Fruit fly (Drosophila melanogaster) whole organism, embryonic: ENCODE results near the gene QC.

Experiments used
- Aef1 ChIP-seq: fragments of 200-800 bp; sonication (Bioruptor generic); IDR thresholded peaks from 3 replicates; pipeline ENCODE4 v1.3.6; 2022; ENCODE audit warnings: missing biosample characterization, missing genetic modification characterization
- Bgb ChIP-seq: fragments of 200-800 bp; sonication (Bioruptor generic); IDR thresholded peaks from 2 replicates; pipeline ENCODE4 v1.3.6; 2022; ENCODE audit warnings: missing biosample characterization, missing genetic modification characterization; ENCODE audit not compliant: partially characterized antibody
- CG11695 ChIP-seq: fragments of 200-800 bp; sonication (Bioruptor generic); IDR thresholded peaks from 3 replicates; pipeline ENCODE4 v1.3.6; 2022; ENCODE audit warnings: missing biosample characterization, missing genetic modification characterization
- CG14014 ChIP-seq: fragments of 200-800 bp; sonication (Bioruptor generic); IDR thresholded peaks from 2 replicates; pipeline ENCODE4 v1.3.6; 2022; ENCODE audit warnings: missing biosample characterization, missing genetic modification characterization
- CG18764 ChIP-seq: fragments of 200-800 bp; sonication (Bioruptor generic); optimal IDR thresholded peaks from 3 replicates; lab custom pipeline; 2016; ENCODE audit warnings: missing biosample characterization, missing genetic modification characterization
- CG30020 ChIP-seq: fragments of 200-800 bp; optimal IDR thresholded peaks from 2 replicates; lab custom pipeline; 2019; ENCODE audit warnings: missing biosample characterization, mild to moderate bottlenecking, missing genetic modification characterization, moderate library complexity
- CG30431 ChIP-seq: fragments of 200-800 bp; sonication (Bioruptor generic); optimal IDR thresholded peaks from 2 replicates; lab custom pipeline; 2017; ENCODE audit warnings: missing biosample characterization, missing genetic modification characterization
- CG31365 ChIP-seq: fragments of 200-800 bp; sonication (Bioruptor generic); optimal IDR thresholded peaks from 2 replicates; lab custom pipeline; 2018; ENCODE audit warnings: missing biosample characterization, mild to moderate bottlenecking, missing genetic modification characterization
- CG32772 ChIP-seq: fragments of 200-800 bp; sonication (Bioruptor generic); IDR thresholded peaks from 2 replicates; pipeline ENCODE4 v1.3.6; 2022; ENCODE audit warnings: missing biosample characterization, missing genetic modification characterization
- CG33213 ChIP-seq: fragments of 200-800 bp; sonication (Bioruptor generic); optimal IDR thresholded peaks from 3 replicates; lab custom pipeline; 2016; ENCODE audit warnings: missing biosample characterization, missing genetic modification characterization
- CG4617 ChIP-seq: fragments of 200-800 bp; sonication (Bioruptor generic); optimal IDR thresholded peaks from 3 replicates; lab custom pipeline; 2016; ENCODE audit warnings: missing biosample characterization, missing genetic modification characterization, borderline replicate concordance
- CG4730 ChIP-seq: fragments of 200-800 bp; sonication (Bioruptor generic); IDR thresholded peaks from 2 replicates; pipeline ENCODE4 v1.3.6; 2022; ENCODE audit warnings: missing biosample characterization, missing genetic modification characterization
- CG4820 ChIP-seq: fragments of 200-800 bp; sonication (Bioruptor generic); optimal IDR thresholded peaks from 3 replicates; lab custom pipeline; 2016; ENCODE audit warnings: missing biosample characterization, missing genetic modification characterization
- CG6175 ChIP-seq: fragments of 200-800 bp; sonication (Bioruptor generic); IDR thresholded peaks from 3 replicates; pipeline ENCODE4 v1.3.6; 2022; ENCODE audit warnings: missing biosample characterization, missing genetic modification characterization
- CG7556 ChIP-seq: fragments of 200-800 bp; sonication (Bioruptor generic); optimal IDR thresholded peaks from 2 replicates; lab custom pipeline; 2017; ENCODE audit warnings: missing biosample characterization, mild to moderate bottlenecking, missing genetic modification characterization
- CG7839 ChIP-seq: fragments of 200-800 bp; sonication (Bioruptor generic); optimal IDR thresholded peaks from 3 replicates; lab custom pipeline; 2018; ENCODE audit warnings: missing biosample characterization, mild to moderate bottlenecking, missing genetic modification characterization, moderate library complexity
- CG7928 ChIP-seq: fragments of 200-800 bp; sonication (Bioruptor generic); optimal IDR thresholded peaks from 2 replicates; lab custom pipeline; 2017; ENCODE audit warnings: missing biosample characterization, mild to moderate bottlenecking, missing genetic modification characterization
- CG8924 ChIP-seq: fragments of 200-800 bp; optimal IDR thresholded peaks from 3 replicates; lab custom pipeline; 2019; ENCODE audit warnings: missing biosample characterization, mild to moderate bottlenecking, missing genetic modification characterization, moderate library complexity
- CG9215 ChIP-seq: fragments of 200-800 bp; sonication (Bioruptor generic); IDR thresholded peaks from 2 replicates; pipeline ENCODE4 v1.3.6; 2022; ENCODE audit warnings: missing biosample characterization, missing genetic modification characterization
- CG9797 ChIP-seq: fragments of 200-800 bp; sonication (Bioruptor generic); optimal IDR thresholded peaks from 3 replicates; lab custom pipeline; 2018; ENCODE audit warnings: missing biosample characterization, mild to moderate bottlenecking, missing genetic modification characterization
- CHES-1-like ChIP-seq: fragments of 200-800 bp; sonication (Bioruptor generic); optimal IDR thresholded peaks from 2 replicates; lab custom pipeline; 2016; ENCODE audit warnings: missing biosample characterization, missing genetic modification characterization
- CTCF ChIP-seq: fragments of 200-800 bp; sonication (Bioruptor generic); optimal IDR thresholded peaks from 2 replicates; lab custom pipeline; 2017; ENCODE audit warnings: missing biosample characterization, mild to moderate bottlenecking, missing genetic modification characterization, moderate library complexity
- CkIIα-i1 ChIP-seq: fragments of 200-800 bp; sonication (Bioruptor generic); IDR thresholded peaks from 2 replicates; pipeline ENCODE4 v1.3.6; 2022; ENCODE audit warnings: missing biosample characterization, missing genetic modification characterization
- Doc3 ChIP-seq: fragments of 200-800 bp; sonication (Bioruptor generic); IDR thresholded peaks from 3 replicates; pipeline ENCODE4 v1.3.6; 2022; ENCODE audit warnings: missing biosample characterization, missing genetic modification characterization; ENCODE audit not compliant: partially characterized antibody
- Ets97D ChIP-seq: fragments of 200-800 bp; sonication (Bioruptor generic); optimal IDR thresholded peaks from 3 replicates; lab custom pipeline; 2016; ENCODE audit warnings: missing biosample characterization, missing genetic modification characterization
- Fer2 ChIP-seq: fragments of 200-800 bp; sonication (Bioruptor generic); optimal IDR thresholded peaks from 2 replicates; lab custom pipeline; 2018; ENCODE audit warnings: missing biosample characterization, mild to moderate bottlenecking, missing genetic modification characterization, moderate library complexity
- Fer3 ChIP-seq: fragments of 200-800 bp; sonication (Bioruptor generic); optimal IDR thresholded peaks from 2 replicates; lab custom pipeline; 2018; ENCODE audit warnings: missing biosample characterization, mild to moderate bottlenecking, missing genetic modification characterization, moderate library complexity
- Hsf ChIP-seq: fragments of 200-800 bp; sonication (Bioruptor generic); optimal IDR thresholded peaks from 3 replicates; lab custom pipeline; 2016; ENCODE audit warnings: missing biosample characterization, missing genetic modification characterization
- Mrtf ChIP-seq: fragments of 200-800 bp; sonication (Bioruptor generic); IDR thresholded peaks from 3 replicates; pipeline ENCODE4 v1.3.6; 2022; ENCODE audit warnings: missing biosample characterization, missing genetic modification characterization
- NC2α ChIP-seq: fragments of 200-800 bp; sonication (Bioruptor generic); optimal IDR thresholded peaks from 2 replicates; lab custom pipeline; 2016; ENCODE audit warnings: missing biosample characterization, missing genetic modification characterization
- NC2β ChIP-seq: fragments of 200-800 bp; sonication (Bioruptor generic); optimal IDR thresholded peaks from 2 replicates; lab custom pipeline; 2016; ENCODE audit warnings: missing biosample characterization, missing genetic modification characterization
- Opbp ChIP-seq: fragments of 200-800 bp; sonication (Bioruptor generic); IDR thresholded peaks from 3 replicates; pipeline ENCODE4 v1.3.6; 2022; ENCODE audit warnings: missing biosample characterization, missing genetic modification characterization; ENCODE audit not compliant: partially characterized antibody
- Sin3A ChIP-seq: fragments of >200 bp; optimal IDR thresholded peaks from 2 replicates; lab custom pipeline; 2018
- Sox102F ChIP-seq: fragments of 200-800 bp; sonication (Bioruptor generic); optimal IDR thresholded peaks from 2 replicates; lab custom pipeline; 2018; ENCODE audit warnings: missing biosample characterization, mild to moderate bottlenecking, missing genetic modification characterization, moderate library complexity
- TFAM ChIP-seq: fragments of 200-800 bp; sonication (Bioruptor generic); optimal IDR thresholded peaks from 2 replicates; lab custom pipeline; 2017; ENCODE audit warnings: missing biosample characterization, missing genetic modification characterization, inconsistent platforms
- Taf1 ChIP-seq: fragments of 200-800 bp; sonication (Bioruptor generic); IDR thresholded peaks from 2 replicates; pipeline ENCODE4 v1.3.6; 2022; ENCODE audit warnings: missing biosample characterization, missing genetic modification characterization
- Xbp1 ChIP-seq: fragments of 200-800 bp; sonication (Bioruptor generic); optimal IDR thresholded peaks from 3 replicates; lab custom pipeline; 2016; ENCODE audit warnings: missing biosample characterization, mild to moderate bottlenecking, missing genetic modification characterization
- bbx ChIP-seq: fragments of 200-800 bp; sonication (Bioruptor generic); IDR thresholded peaks from 2 replicates; pipeline ENCODE4 v1.3.6; 2022; ENCODE audit warnings: missing biosample characterization, missing genetic modification characterization; ENCODE audit not compliant: partially characterized antibody
- cad ChIP-seq: fragments of >200 bp; optimal IDR thresholded peaks from 2 replicates; lab custom pipeline; 2017; ENCODE audit warnings: missing biosample characterization, missing genetic modification characterization
- caup ChIP-seq: fragments of 200-800 bp; sonication (Bioruptor generic); optimal IDR thresholded peaks from 3 replicates; lab custom pipeline; 2017; ENCODE audit warnings: missing biosample characterization, mild to moderate bottlenecking, missing genetic modification characterization, moderate library complexity; ENCODE audit not compliant: severe bottlenecking
- dan ChIP-seq: fragments of 200-800 bp; sonication (Bioruptor generic); IDR thresholded peaks from 2 replicates; pipeline ENCODE4 v1.3.6; 2022; ENCODE audit warnings: missing biosample characterization, missing genetic modification characterization
- dmrt99B ChIP-seq: fragments of 200-800 bp; sonication (Bioruptor generic); optimal IDR thresholded peaks from 2 replicates; lab custom pipeline; 2018; ENCODE audit warnings: missing biosample characterization, mild to moderate bottlenecking, missing genetic modification characterization, moderate library complexity
- fd64A ChIP-seq: fragments of 200-800 bp; sonication (Bioruptor generic); optimal IDR thresholded peaks from 3 replicates; lab custom pipeline; 2018; ENCODE audit warnings: missing biosample characterization, mild to moderate bottlenecking, missing genetic modification characterization
- fu2 ChIP-seq: fragments of 200-800 bp; sonication (Bioruptor generic); optimal IDR thresholded peaks from 2 replicates; lab custom pipeline; 2016; ENCODE audit warnings: missing biosample characterization, missing genetic modification characterization
- gcm2 ChIP-seq: fragments of 200-800 bp; sonication (Bioruptor generic); optimal IDR thresholded peaks from 2 replicates; lab custom pipeline; 2016; ENCODE audit warnings: missing biosample characterization, missing genetic modification characterization
- gfzf ChIP-seq: fragments of 200-800 bp; sonication (Bioruptor generic); optimal IDR thresholded peaks from 2 replicates; lab custom pipeline; 2016; ENCODE audit warnings: missing biosample characterization, mild to moderate bottlenecking, missing genetic modification characterization, moderate library complexity
- gro ChIP-seq: fragments of 200-800 bp; sonication (Bioruptor generic); optimal IDR thresholded peaks from 2 replicates; lab custom pipeline; 2016; ENCODE audit warnings: missing biosample characterization, missing genetic modification characterization
- jing ChIP-seq: fragments of 200-800 bp; sonication (Bioruptor generic); optimal IDR thresholded peaks from 2 replicates; lab custom pipeline; 2018; ENCODE audit warnings: missing biosample characterization, mild to moderate bottlenecking, missing genetic modification characterization
- nmo ChIP-seq: fragments of 200-800 bp; sonication (Bioruptor generic); optimal IDR thresholded peaks from 2 replicates; lab custom pipeline; 2018; ENCODE audit warnings: missing biosample characterization, mild to moderate bottlenecking, missing genetic modification characterization, moderate library complexity
- pita ChIP-seq: fragments of 200-800 bp; sonication (Bioruptor generic); optimal IDR thresholded peaks from 2 replicates; lab custom pipeline; 2017; ENCODE audit warnings: missing biosample characterization, mild to moderate bottlenecking, missing genetic modification characterization
- trh ChIP-seq: fragments of 200-800 bp; sonication (Bioruptor generic); optimal IDR thresholded peaks from 2 replicates; lab custom pipeline; 2016; ENCODE audit warnings: missing biosample characterization, missing genetic modification characterization
- zen ChIP-seq: fragments of 200-800 bp; sonication (Bioruptor generic); optimal IDR thresholded peaks from 3 replicates; lab custom pipeline; 2018; ENCODE audit warnings: missing biosample characterization, mild to moderate bottlenecking, missing genetic modification characterization, moderate library complexity
- zen2 ChIP-seq: fragments of 200-800 bp; sonication (Bioruptor generic); IDR thresholded peaks from 3 replicates; pipeline ENCODE4 v1.3.6; 2022; ENCODE audit warnings: missing biosample characterization, missing genetic modification characterization; ENCODE audit not compliant: partially characterized antibody

QC gene

dm6 chr3L:5899305-5899704, 3.0 kb downstream of the QC start, which contains the start of gene CG32409 (continued):
- TF ChIP-seq CG9215 (no peak), jing (GFP tag; lab: Kevin White, UChicago) (no peak), Xbp1 (GFP tag; lab: Kevin White, UChicago) (no peak), CG11695 (no peak), Ets97D (GFP tag; lab: Kevin White, UChicago) (peak; percentile 66), CG14014 (no peak), dmrt99B (tag; lab: Kevin White, UChicago) (no peak), gfzf (GFP tag; lab: Kevin White, UChicago) (peak; percentile 97), Sin3A (lab: Kevin White, UChicago) (peak; percentile 71), fu2 (GFP tag; lab: Kevin White, UChicago) (no peak), bbx (GFP tag; lab: Robert Waterston, UW) (no peak), Hsf (GFP tag; lab: Kevin White, UChicago) (no peak), Fer3 (no peak), cad (GFP tag; lab: Kevin White, UChicago) (no peak), pita (GFP tag; lab: Kevin White, UChicago) (peak; percentile 68), CG32772 (GFP tag; lab: Robert Waterston, UW) (no peak), gcm2 (no peak), Fer2 (tag; lab: Kevin White, UChicago) (no peak), gro (GFP tag; lab: Kevin White, UChicago) (peak; percentile 45), CG9797 (GFP tag; lab: Kevin White, UChicago) (peak; percentile 80), NC2α (GFP tag; lab: Kevin White, UChicago) (no peak), TFAM (GFP tag; lab: Kevin White, UChicago) (no peak), Sox102F (GFP tag; lab: Kevin White, UChicago) (no peak), Doc3 (GFP tag; lab: Robert Waterston, UW) (no peak), CG31365 (tag; lab: Kevin White, UChicago) (no peak), CkIIα-i1 (GFP tag; lab: Robert Waterston, UW) (no peak), nmo (GFP tag; lab: Kevin White, UChicago) (peak; percentile 44), CG18764 (GFP tag; lab: Kevin White, UChicago) (no peak), dan (GFP tag; lab: Robert Waterston, UW) (no peak), CG7556 (GFP tag; lab: Kevin White, UChicago) (no peak), CG33213 (GFP tag; lab: Kevin White, UChicago) (peak; percentile 22), CG30431 (GFP tag; lab: Kevin White, UChicago) (no peak), CTCF (GFP tag; lab: Kevin White, UChicago) (peak; percentile 6), zen (no peak), CG4730 (no peak), CG4617 (peak; percentile 28), caup (GFP tag; lab: Kevin White, UChicago) (no peak), Opbp (GFP tag; lab: Robert Waterston, UW) (peak; percentile 48; the same call in 1 of the 3 replicates), trh (no peak), CG7928 (GFP tag; lab: Kevin White, UChicago) (no peak), Aef1 (GFP tag; lab: Robert Waterston, UW) (no peak), Mrtf (GFP tag; lab: Robert Waterston, UW) (no peak), CG4820 (GFP tag; lab: Kevin White, UChicago) (no peak), fd64A (GFP tag; lab: Kevin White, UChicago) (no peak), NC2β (GFP tag; lab: Kevin White, UChicago) (no peak), CG7839 (tag; lab: Kevin White, UChicago) (no peak), CG30020 (tag; lab: Kevin White, UChicago) (no peak), CHES-1-like (GFP tag; lab: Kevin White, UChicago) (no peak), Bgb (GFP tag; lab: Robert Waterston, UW) (peak; percentile 37; the same call in 1 of the 2 replicates), zen2 (GFP tag; lab: Robert Waterston, UW) (no peak), CG6175 (GFP tag; lab: Robert Waterston, UW) (no peak), Taf1 (GFP tag; lab: Robert Waterston, UW) (no peak), CG8924 (tag; lab: Kevin White, UChicago) (no peak)
